Fruit fly (Drosophila melanogaster) whole organism, adult: ENCODE data around the gene CG42674.

Experiments
- CG14711 ChIP-seq: fragments of 200-800 bp; sonication (Bioruptor generic); optimal IDR thresholded peaks from 2 replicates; lab custom pipeline; 2018; ENCODE audit warnings: missing biosample characterization, mild to moderate bottlenecking, missing genetic modification characterization, moderate library complexity
- Crg-1 ChIP-seq: fragments of 200-800 bp; sonication (Bioruptor generic); optimal IDR thresholded peaks from 2 replicates; lab custom pipeline; 2016; ENCODE audit warnings: missing biosample characterization, missing genetic modification characterization
- Hr96 ChIP-seq: fragments of 200-800 bp; sonication (Bioruptor generic); optimal IDR thresholded peaks from 2 replicates; lab custom pipeline; 2016; ENCODE audit warnings: missing biosample characterization, missing genetic modification characterization

DNA sequence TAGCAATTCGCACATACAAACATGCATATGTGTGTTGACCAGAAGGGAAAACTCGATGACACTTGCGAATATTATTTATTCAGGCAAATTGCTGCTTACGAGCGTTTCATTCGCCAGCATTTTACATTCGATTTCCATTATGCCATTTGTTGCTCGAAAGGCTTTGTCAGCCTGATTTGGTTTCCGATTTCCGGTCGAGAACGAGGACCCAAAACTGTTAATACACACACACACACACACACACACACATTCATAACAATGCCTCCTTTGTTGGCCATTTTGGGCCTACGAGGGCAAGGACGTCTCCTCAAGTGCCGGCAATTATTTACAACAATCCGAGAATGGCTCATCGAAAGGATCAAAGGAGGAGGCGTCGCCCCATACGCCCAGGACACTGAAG lies 20.4 kb downstream of the CG42674 start:
- no peak for TF ChIP-seq Crg-1 (GFP tag; lab: Kevin White, UChicago)
- no peak for TF ChIP-seq Hr96 (GFP tag; lab: Kevin White, UChicago)
- TF ChIP-seq CG14711 (tag; lab: Kevin White, UChicago), result no peak
